ENCODE assay signal across 1 fruit fly cellular context in the genomic region with DNA sequence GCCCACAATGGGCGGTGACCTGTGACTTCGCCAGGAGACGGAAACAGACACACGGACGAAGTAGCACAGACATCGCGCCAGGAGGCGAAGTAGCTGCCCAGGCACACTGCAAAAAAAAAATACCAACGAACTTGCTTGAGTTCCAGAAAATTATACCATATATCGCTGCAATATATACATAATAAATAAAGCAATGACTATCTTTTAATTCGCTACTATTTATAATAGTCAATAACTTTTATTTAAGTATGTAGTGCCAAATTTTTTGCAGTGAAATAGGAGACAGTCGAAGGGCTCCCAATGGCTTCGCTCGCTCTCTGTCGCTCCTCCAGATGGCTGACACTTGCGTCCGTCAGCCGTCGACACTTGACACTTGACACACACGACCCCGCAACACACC.
TF ChIP-seq lines count a peak whose summit lies in the region.

No protein-coding gene starts in this region.

TF ChIP-seq in whole organism, embryonic, 481 proteins besides CTCF, POLR2A, EP300 and RAD21 (continued from another document):
- TF ChIP-seq CG3281 (GFP tag; optimal IDR thresholded peaks at IDR 0.05; lab: Kevin White, UChicago) = peak; percentile 13
- peak; percentile 61; the same call in 1 of the 2 replicates for TF ChIP-seq ara (GFP tag; IDR thresholded peaks at IDR 0.05; lab: Robert Waterston, UW)
- no peak for TF ChIP-seq crc (GFP tag; optimal IDR thresholded peaks at IDR 0.05; lab: Kevin White, UChicago)
- TF ChIP-seq HmgZ (tag; optimal IDR thresholded peaks at IDR 0.05; lab: Kevin White, UChicago) = no peak
- no peak for TF ChIP-seq jumu (GFP tag; optimal IDR thresholded peaks at IDR 0.05; lab: Kevin White, UChicago)
- TF ChIP-seq bcd (GFP tag; optimal IDR thresholded peaks at IDR 0.05; lab: Kevin White, UChicago) = peak; percentile 29
- TF ChIP-seq her (GFP tag; optimal IDR thresholded peaks at IDR 0.05; lab: Kevin White, UChicago) = no peak
- no peak for TF ChIP-seq gt (GFP tag; IDR thresholded peaks at IDR 0.05; lab: Robert Waterston, UW)
- TF ChIP-seq sna (GFP tag; IDR thresholded peaks at IDR 0.05; lab: Robert Waterston, UW; ENCODE audit: partially characterized antibody) = no peak
- TF ChIP-seq grn (GFP tag; optimal IDR thresholded peaks at IDR 0.05; lab: Kevin White, UChicago) = no peak
- 0 out of 3 replicates have a peak, but pooled peaks have one; percentile 20 for TF ChIP-seq CG7357 (GFP tag; IDR thresholded peaks at IDR 0.05; lab: Robert Waterston, UW)
- TF ChIP-seq CG30431 (GFP tag; optimal IDR thresholded peaks at IDR 0.05; lab: Kevin White, UChicago) = no peak
- TF ChIP-seq disco-r (GFP tag; optimal IDR thresholded peaks at IDR 0.05; lab: Kevin White, UChicago) = no peak
- no peak for TF ChIP-seq HmgD (GFP tag; optimal IDR thresholded peaks at IDR 0.05; lab: Kevin White, UChicago)
- no peak for TF ChIP-seq ap (GFP tag; IDR thresholded peaks at IDR 0.05; lab: Robert Waterston, UW)
- peak; percentile 39; the same call in 1 of the 2 replicates for TF ChIP-seq lmd (GFP tag; IDR thresholded peaks at IDR 0.05; lab: Robert Waterston, UW)
- TF ChIP-seq sc (optimal IDR thresholded peaks at IDR 0.05; lab: Kevin White, UChicago) = no peak
- no peak for TF ChIP-seq sc (GFP tag; optimal IDR thresholded peaks at IDR 0.05; lab: Kevin White, UChicago)
- TF ChIP-seq sug (tag; optimal IDR thresholded peaks at IDR 0.05; lab: Kevin White, UChicago) = no peak
- no peak for TF ChIP-seq B-H1 (GFP tag; IDR thresholded peaks at IDR 0.05; lab: Robert Waterston, UW)
- no peak for TF ChIP-seq klu (GFP tag; IDR thresholded peaks at IDR 0.05; lab: Robert Waterston, UW)
- TF ChIP-seq CG11085 (GFP tag; IDR thresholded peaks at IDR 0.05; lab: Robert Waterston, UW) = no peak
- TF ChIP-seq MBD-R2 (GFP tag; IDR thresholded peaks at IDR 0.05; lab: Robert Waterston, UW) = no peak
- TF ChIP-seq CG9932 (GFP tag; IDR thresholded peaks at IDR 0.05; lab: Robert Waterston, UW) = peak; percentile 48
- TF ChIP-seq CG6689 (GFP tag; IDR thresholded peaks at IDR 0.05; lab: Robert Waterston, UW) = 0 out of 2 replicates have a peak, but pooled peaks have one; percentile 24
- TF ChIP-seq Adf1 (GFP tag; IDR thresholded peaks at IDR 0.05; lab: Robert Waterston, UW) = no peak
- TF ChIP-seq dimm (GFP tag; IDR thresholded peaks at IDR 0.05; lab: Robert Waterston, UW) = no peak
- no peak for TF ChIP-seq Dip2 (GFP tag; IDR thresholded peaks at IDR 0.05; lab: Robert Waterston, UW)
- no peak for TF ChIP-seq D19B (GFP tag; optimal IDR thresholded peaks at IDR 0.05; lab: Kevin White, UChicago)
- TF ChIP-seq Gsc (GFP tag; IDR thresholded peaks at IDR 0.05; lab: Robert Waterston, UW) = no peak
- no peak for TF ChIP-seq repo (GFP tag; optimal IDR thresholded peaks at IDR 0.05; lab: Kevin White, UChicago)
- TF ChIP-seq pan (optimal IDR thresholded peaks at IDR 0.05; lab: Kevin White, UChicago) = no peak
- TF ChIP-seq pan (GFP tag; optimal IDR thresholded peaks at IDR 0.05 in 1 of 2, IDR thresholded peaks at IDR 0.05 in 1 of 2) = peak in 1 of 2 experiments; percentile 49
- no peak for TF ChIP-seq wek (GFP tag; optimal IDR thresholded peaks at IDR 0.05; lab: Kevin White, UChicago)
- TF ChIP-seq ranshi (GFP tag; IDR thresholded peaks at IDR 0.05; lab: Robert Waterston, UW) = peak; percentile 27; the same call in 1 of the 2 replicates
- no peak for TF ChIP-seq Drgx (GFP tag; IDR thresholded peaks at IDR 0.05; lab: Robert Waterston, UW)
- no peak for TF ChIP-seq CG17912 (GFP tag; optimal IDR thresholded peaks at IDR 0.05; lab: Kevin White, UChicago)
- no peak for TF ChIP-seq Nf-YB (GFP tag; optimal IDR thresholded peaks at IDR 0.05; lab: Kevin White, UChicago)
- peak; percentile 17 for TF ChIP-seq phol (tag; optimal IDR thresholded peaks at IDR 0.05; lab: Kevin White, UChicago)
- TF ChIP-seq bsh (GFP tag; optimal IDR thresholded peaks at IDR 0.05; lab: Kevin White, UChicago) = no peak
- TF ChIP-seq knrl (GFP tag; IDR thresholded peaks at IDR 0.05; lab: Robert Waterston, UW; ENCODE audit: partially characterized antibody) = no peak
- no peak for TF ChIP-seq ken (GFP tag; IDR thresholded peaks at IDR 0.05; lab: Robert Waterston, UW)
- TF ChIP-seq NFAT (GFP tag; IDR thresholded peaks at IDR 0.05; lab: Robert Waterston, UW) = no peak
- no peak for TF ChIP-seq trem (tag; optimal IDR thresholded peaks at IDR 0.05; lab: Kevin White, UChicago)
- 0 out of 2 replicates have a peak, but pooled peaks have one; percentile 31 for TF ChIP-seq sob (GFP tag; IDR thresholded peaks at IDR 0.05; lab: Robert Waterston, UW)
- no peak for TF ChIP-seq CG5953 (GFP tag; IDR thresholded peaks at IDR 0.05; lab: Robert Waterston, UW)
- no peak for TF ChIP-seq nerfin-1 (tag; optimal IDR thresholded peaks at IDR 0.05; lab: Kevin White, UChicago)
- no peak for TF ChIP-seq kni (GFP tag; optimal IDR thresholded peaks at IDR 0.05; lab: Kevin White, UChicago)
- TF ChIP-seq Bteb2 (GFP tag; optimal IDR thresholded peaks at IDR 0.05; lab: Kevin White, UChicago) = no peak
- TF ChIP-seq Sry-δ (GFP tag; optimal IDR thresholded peaks at IDR 0.05; lab: Kevin White, UChicago) = no peak
- peak; percentile 30 for TF ChIP-seq zen (tag; optimal IDR thresholded peaks at IDR 0.05; lab: Kevin White, UChicago)
- TF ChIP-seq Trl (optimal IDR thresholded peaks at IDR 0.05; lab: Kevin White, UChicago) = no peak
- no peak for TF ChIP-seq Trl (GFP tag; optimal IDR thresholded peaks at IDR 0.05; lab: Kevin White, UChicago)
- no peak for TF ChIP-seq Jarid2 (GFP tag; optimal IDR thresholded peaks at IDR 0.05; lab: Kevin White, UChicago)
- TF ChIP-seq CG7372 (GFP tag; IDR thresholded peaks at IDR 0.05; lab: Robert Waterston, UW) = no peak
- TF ChIP-seq CG33557 (GFP tag; optimal IDR thresholded peaks at IDR 0.05; lab: Kevin White, UChicago) = no peak
- peak; percentile 48; the same call in 1 of the 2 replicates for TF ChIP-seq sens-2 (GFP tag; IDR thresholded peaks at IDR 0.05; lab: Robert Waterston, UW)
- TF ChIP-seq gsb (GFP tag; IDR thresholded peaks at IDR 0.05; lab: Robert Waterston, UW) = no peak
- TF ChIP-seq Hmx (GFP tag; optimal IDR thresholded peaks at IDR 0.05; lab: Kevin White, UChicago) = no peak
- TF ChIP-seq CG4360 (GFP tag; IDR thresholded peaks at IDR 0.05; lab: Robert Waterston, UW) = no peak
- no peak for TF ChIP-seq CG9215 (GFP tag; IDR thresholded peaks at IDR 0.05; lab: Robert Waterston, UW)
- TF ChIP-seq CG12391 (tag; optimal IDR thresholded peaks at IDR 0.05; lab: Kevin White, UChicago) = peak; percentile 22
- TF ChIP-seq tap (tag; optimal IDR thresholded peaks at IDR 0.05; lab: Kevin White, UChicago) = no peak
- TF ChIP-seq CG17612 (GFP tag; IDR thresholded peaks at IDR 0.05; lab: Robert Waterston, UW) = no peak
- TF ChIP-seq sqz (GFP tag; optimal IDR thresholded peaks at IDR 0.05; lab: Kevin White, UChicago) = no peak
- no peak for TF ChIP-seq CG6654 (GFP tag; optimal IDR thresholded peaks at IDR 0.05; lab: Kevin White, UChicago)
- no peak for TF ChIP-seq Abd-B (GFP tag; optimal IDR thresholded peaks at IDR 0.05; lab: Kevin White, UChicago)
- TF ChIP-seq zfh2 (GFP tag; optimal IDR thresholded peaks at IDR 0.05; lab: Kevin White, UChicago) = no peak
- TF ChIP-seq YL-1 (GFP tag; optimal IDR thresholded peaks at IDR 0.05; lab: Kevin White, UChicago) = no peak
TF ChIP-seq in whole organism, embryonic: peak in this region for 86.
